Worm (Caenorhabditis elegans) whole organism, young adult: ENCODE measurements around the gene Y50E8A.12.

Source experiments
- B0261.1 ChIP-seq: sonication (generic microtip); optimal IDR thresholded peaks from 2 replicates; lab custom pipeline; 2016; ENCODE audit warnings: mild to moderate bottlenecking, missing genetic modification characterization, moderate library complexity, missing compliant biosample characterization
- C06A6.2 ChIP-seq: fragments of 200-800 bp; sonication (Bioruptor generic); conservative IDR thresholded peaks from 2 replicates; pipeline ENCODE4 v1.3.6; 2022; ENCODE audit warnings: missing genetic modification characterization, missing compliant biosample characterization
- C17E4.6 ChIP-seq: fragments of 200-800 bp; sonication (Bioruptor generic); IDR thresholded peaks from 2 replicates; pipeline ENCODE4 v1.3.6; 2022; ENCODE audit warnings: missing genetic modification reagents, missing genetic modification characterization, missing compliant biosample characterization
- F10E7.11 ChIP-seq: sonication (generic microtip); optimal IDR thresholded peaks from 2 replicates; lab custom pipeline; 2017; ENCODE audit warnings: mild to moderate bottlenecking, missing genetic modification characterization, moderate library complexity, missing compliant biosample characterization
- F23B12.7 ChIP-seq: sonication (generic microtip); optimal IDR thresholded peaks from 2 replicates; lab custom pipeline; 2017; ENCODE audit warnings: missing genetic modification characterization, mild to moderate bottlenecking, missing compliant biosample characterization, antibody characterized with exemption, moderate library complexity; ENCODE audit not compliant: insufficient read depth
- F52B5.7 ChIP-seq: sonication (generic microtip); optimal IDR thresholded peaks from 2 replicates; lab custom pipeline; 2016; ENCODE audit warnings: mild to moderate bottlenecking, missing genetic modification characterization, missing compliant biosample characterization
- K11D2.4 ChIP-seq: fragments of 200-800 bp; sonication (Bioruptor generic); IDR thresholded peaks from 2 replicates; pipeline ENCODE4 v1.3.6; 2022; ENCODE audit warnings: missing genetic modification reagents, missing genetic modification characterization, missing compliant biosample characterization
- Y53G8AR.9 ChIP-seq: fragments of 200-800 bp; sonication (Bioruptor generic); conservative IDR thresholded peaks from 2 replicates; pipeline ENCODE4 v1.3.6; 2022; ENCODE audit warnings: missing genetic modification reagents, missing genetic modification characterization, missing compliant biosample characterization
- Y67H2A.10 ChIP-seq: fragments of 200-800 bp; sonication (Bioruptor generic); conservative IDR thresholded peaks from 2 replicates; pipeline ENCODE4 v1.3.6; 2022; ENCODE audit warnings: missing genetic modification reagents, missing genetic modification characterization, missing compliant biosample characterization
- athp-1 ChIP-seq: sonication (generic microtip); optimal IDR thresholded peaks from 2 replicates; lab custom pipeline; 2017; ENCODE audit warnings: mild to moderate bottlenecking, missing genetic modification characterization, missing compliant biosample characterization
- attf-5 ChIP-seq: fragments of 200-800 bp; sonication (Bioruptor generic); optimal IDR thresholded peaks from 2 replicates; lab custom pipeline; 2018; ENCODE audit warnings: mild to moderate bottlenecking, missing genetic modification characterization, missing compliant biosample characterization
- bed-2 ChIP-seq: fragments of 200-800 bp; sonication (Bioruptor generic); IDR thresholded peaks from 2 replicates; pipeline ENCODE4 v1.3.6; 2022; ENCODE audit warnings: missing genetic modification reagents, missing genetic modification characterization, missing compliant biosample characterization
- cebp-2 ChIP-seq: fragments of 200-800 bp; sonication (Bioruptor generic); IDR thresholded peaks from 2 replicates; pipeline ENCODE4 v1.3.6; 2022; ENCODE audit warnings: missing genetic modification characterization, missing compliant biosample characterization
- ceh-58 ChIP-seq: fragments of 200-800 bp; sonication (Bioruptor generic); IDR thresholded peaks from 2 replicates; pipeline ENCODE4 v1.3.6; 2022; ENCODE audit warnings: missing genetic modification characterization, missing compliant biosample characterization
- die-1 ChIP-seq: sonication (generic microtip); optimal IDR thresholded peaks from 2 replicates; lab custom pipeline; 2016; ENCODE audit warnings: missing genotype, mild to moderate bottlenecking, missing genetic modification characterization, missing compliant biosample characterization
- dpl-1 ChIP-seq: fragments of 150-350 bp; optimal IDR thresholded peaks from 2 replicates; lab custom pipeline; 2014; ENCODE audit warnings: missing biosample characterization, missing genetic modification reagents, missing genetic modification characterization
- efl-1 ChIP-seq: fragments of 150-350 bp; optimal IDR thresholded peaks from 2 replicates; lab custom pipeline; 2014; ENCODE audit warnings: missing biosample characterization, missing genetic modification reagents, missing genetic modification characterization
- egrh-3 ChIP-seq: fragments of 200-800 bp; sonication (Bioruptor generic); IDR thresholded peaks from 2 replicates; pipeline ENCODE4 v1.3.6; 2022; ENCODE audit warnings: missing genetic modification reagents, missing genetic modification characterization, missing compliant biosample characterization
- gei-17 ChIP-seq: fragments of 200-800 bp; sonication (Bioruptor generic); optimal IDR thresholded peaks from 2 replicates; lab custom pipeline; 2018; ENCODE audit warnings: mild to moderate bottlenecking, missing genetic modification characterization, missing compliant biosample characterization
- him-1 ChIP-seq: sonication (generic microtip); optimal IDR thresholded peaks from 2 replicates; lab custom pipeline; 2016; ENCODE audit warnings: missing genotype, missing genetic modification reagents, missing genetic modification characterization, missing compliant biosample characterization
- hlh-12 ChIP-seq: sonication (generic microtip); optimal IDR thresholded peaks from 2 replicates; lab custom pipeline; 2016; ENCODE audit warnings: missing genetic modification characterization, missing compliant biosample characterization
- hlh-26 ChIP-seq: fragments of 200-800 bp; sonication (Bioruptor generic); conservative IDR thresholded peaks from 2 replicates; pipeline ENCODE4 v1.3.6; 2022; ENCODE audit warnings: missing genetic modification reagents, missing genetic modification characterization, missing compliant biosample characterization
- lag-1 ChIP-seq: fragments of 200-800 bp; sonication (Bioruptor generic); IDR thresholded peaks from 2 replicates; pipeline ENCODE4 v1.3.6; 2022; ENCODE audit warnings: missing genetic modification reagents, missing genetic modification characterization, missing compliant biosample characterization
- lin-40 ChIP-seq: sonication (generic microtip); optimal IDR thresholded peaks from 2 replicates; lab custom pipeline; 2016; ENCODE audit warnings: missing genetic modification characterization, mild to moderate bottlenecking, missing compliant biosample characterization, missing genotype, missing genetic modification reagents
- lir-1 ChIP-seq: fragments of 200-800 bp; sonication (Bioruptor generic); conservative IDR thresholded peaks from 2 replicates; pipeline ENCODE4 v1.3.6; 2022; ENCODE audit warnings: missing genetic modification reagents, missing genetic modification characterization, missing compliant biosample characterization
- lsy-27 ChIP-seq: sonication (generic microtip); optimal IDR thresholded peaks from 2 replicates; lab custom pipeline; 2017; ENCODE audit warnings: missing genetic modification characterization, mild to moderate bottlenecking, missing compliant biosample characterization, antibody characterized with exemption, missing genotype, borderline replicate concordance; ENCODE audit not compliant: insufficient read depth
- madf-10 ChIP-seq: sonication (generic microtip); optimal IDR thresholded peaks from 2 replicates; lab custom pipeline; 2016; ENCODE audit warnings: mild to moderate bottlenecking, missing genetic modification characterization, missing compliant biosample characterization
- madf-3 ChIP-seq: fragments of 200-800 bp; sonication (Bioruptor generic); IDR thresholded peaks from 2 replicates; pipeline ENCODE4 v1.3.6; 2022; ENCODE audit warnings: missing genetic modification reagents, missing genetic modification characterization, missing compliant biosample characterization
- madf-8 ChIP-seq: fragments of 200-800 bp; sonication (Bioruptor generic); conservative IDR thresholded peaks from 2 replicates; pipeline ENCODE4 v1.3.6; 2022; ENCODE audit warnings: missing genetic modification reagents, missing genetic modification characterization, missing compliant biosample characterization
- mcd-1 ChIP-seq: fragments of 200-800 bp; sonication (Bioruptor generic); IDR thresholded peaks from 2 replicates; pipeline ENCODE4 v1.3.6; 2022; ENCODE audit warnings: missing genetic modification reagents, missing genetic modification characterization, missing compliant biosample characterization
- mel-28 ChIP-seq: sonication (generic microtip); optimal IDR thresholded peaks from 2 replicates; lab custom pipeline; 2016; ENCODE audit warnings: borderline replicate concordance, mild to moderate bottlenecking, missing genetic modification characterization, missing compliant biosample characterization
- nfya-1 ChIP-seq: sonication (generic microtip); optimal IDR thresholded peaks from 2 replicates; lab custom pipeline; 2017; ENCODE audit warnings: antibody characterized with exemption, missing compliant biosample characterization, missing genetic modification characterization, borderline replicate concordance; ENCODE audit not compliant: insufficient read depth
- nfya-2 ChIP-seq: fragments of 200-800 bp; sonication (Bioruptor generic); IDR thresholded peaks from 2 replicates; pipeline ENCODE4 v1.3.6; 2022; ENCODE audit warnings: missing genetic modification reagents, missing genetic modification characterization, missing compliant biosample characterization
- nhr-90 ChIP-seq: sonication (generic microtip); optimal IDR thresholded peaks from 2 replicates; lab custom pipeline; 2016; ENCODE audit warnings: missing genotype, mild to moderate bottlenecking, missing genetic modification characterization, missing compliant biosample characterization
- snpc-4 ChIP-seq, 5 experiments: fragments of 150-350 bp in 1 of 5; sonication (generic microtip) in 4 of 5; optimal IDR thresholded peaks; 2 replicates each; lab custom pipeline; 2014 to 2018; ENCODE audit warnings: missing genetic modification characterization in 5 of 5, missing biosample characterization in 3 of 5, antibody characterized with exemption in 2 of 5, mild to moderate bottlenecking in 2 of 5, missing compliant biosample characterization in 2 of 5, missing genotype in 2 of 5, moderate library complexity in 2 of 5, missing genetic modification reagents in 1 of 5
- tbp1 ChIP-seq: fragments of 200-800 bp; sonication (Bioruptor generic); optimal IDR thresholded peaks from 2 replicates; lab custom pipeline; 2018; ENCODE audit warnings: mild to moderate bottlenecking, missing genetic modification characterization, missing compliant biosample characterization
- tbx-9 ChIP-seq: sonication (generic microtip); optimal IDR thresholded peaks from 2 replicates; lab custom pipeline; 2016; ENCODE audit warnings: borderline replicate concordance, missing genetic modification characterization, inconsistent platforms, missing compliant biosample characterization
- tlf-1 ChIP-seq: fragments of 200-800 bp; sonication (Bioruptor generic); optimal IDR thresholded peaks from 2 replicates; lab custom pipeline; 2018; ENCODE audit warnings: mild to moderate bottlenecking, missing genetic modification characterization, missing compliant biosample characterization
- zim-3 ChIP-seq: sonication (generic microtip); optimal IDR thresholded peaks from 2 replicates; lab custom pipeline; 2017; ENCODE audit warnings: mild to moderate bottlenecking, missing genetic modification characterization, moderate library complexity, missing compliant biosample characterization
- ztf-18 ChIP-seq: sonication (generic microtip); optimal IDR thresholded peaks from 2 replicates; lab custom pipeline; 2016; ENCODE audit warnings: missing genotype, mild to moderate bottlenecking, missing genetic modification characterization, missing compliant biosample characterization
- ztf-25 ChIP-seq: fragments of 200-800 bp; sonication (Bioruptor generic); IDR thresholded peaks from 2 replicates; pipeline ENCODE4 v1.3.6; 2022; ENCODE audit warnings: missing genetic modification reagents, missing genetic modification characterization, missing compliant biosample characterization
- ztf-26 ChIP-seq: sonication (generic microtip); optimal IDR thresholded peaks from 2 replicates; lab custom pipeline; 2017; ENCODE audit warnings: missing genetic modification characterization, missing compliant biosample characterization
- ztf-3 ChIP-seq: fragments of 200-800 bp; sonication (Bioruptor generic); optimal IDR thresholded peaks from 2 replicates; lab custom pipeline; 2018; ENCODE audit warnings: mild to moderate bottlenecking, missing genetic modification characterization, missing compliant biosample characterization

The Y50E8A.12 gene

ce11 chrV:14815500-14815899 is 31.5 kb upstream of the Y50E8A.12 start, which contains the start of gene rin-1:
TSS of gene rin-1 (minus strand) at chrV:14815600.
- no peak for TF ChIP-seq bed-2 (GFP tag; lab: Robert Waterston, UW)
- no peak for TF ChIP-seq tbp1 (GFP tag; lab: Kevin White, UChicago)
- TF ChIP-seq lir-1 (GFP tag; lab: Robert Waterston, UW): no peak
- no peak for TF ChIP-seq athp-1 (tag; lab: Kevin White, UChicago)
- TF ChIP-seq mel-28: no peak
- TF ChIP-seq lag-1 (GFP tag; lab: Robert Waterston, UW): no peak
- TF ChIP-seq madf-8 (GFP tag; lab: Robert Waterston, UW): no peak
- no peak for TF ChIP-seq C06A6.2 (GFP tag; lab: Robert Waterston, UW)
- TF ChIP-seq snpc-4 (GFP tag; optimal IDR thresholded peaks at IDR 0.05; lab: Kevin White, UChicago): no peak
- TF ChIP-seq snpc-4 (tag; optimal IDR thresholded peaks at IDR 0.05; lab: Kevin White, UChicago): no peak
- TF ChIP-seq K11D2.4: no peak

ce11 chrV:14813566-14813965 is 29.6 kb upstream of the Y50E8A.12 start:
- TF ChIP-seq K11D2.4 (no peak), Y53G8AR.9 (GFP tag; lab: Robert Waterston, UW) (no peak), attf-5 (GFP tag; lab: Kevin White, UChicago) (no peak), F23B12.7 (tag; lab: Kevin White, UChicago) (no peak), nfya-1 (tag; lab: Kevin White, UChicago) (no peak), B0261.1 (tag; lab: Kevin White, UChicago) (no peak), F10E7.11 (no peak), him-1 (tag; lab: Kevin White, UChicago) (no peak), C17E4.6 (GFP tag; lab: Robert Waterston, UW) (no peak), lsy-27 (tag; lab: Kevin White, UChicago) (no peak), cebp-2 (GFP tag; lab: Robert Waterston, UW) (no peak), gei-17 (no peak), ztf-25 (no peak), ztf-3 (GFP tag; lab: Kevin White, UChicago) (no peak), tbx-9 (tag; lab: Kevin White, UChicago) (no peak), zim-3 (tag; lab: Kevin White, UChicago) (no peak), tlf-1 (GFP tag; lab: Kevin White, UChicago) (no peak), hlh-26 (GFP tag; lab: Robert Waterston, UW) (no peak)

- TF ChIP-seq hlh-12 (tag; lab: Kevin White, UChicago) (no peak), Y67H2A.10 (GFP tag; lab: Robert Waterston, UW) (no peak), ceh-58 (GFP tag; lab: Robert Waterston, UW) (no peak), F52B5.7 (tag; lab: Kevin White, UChicago) (no peak), ztf-26 (tag; lab: Kevin White, UChicago) (no peak), F10E7.11 (no peak), C06A6.2 (GFP tag; lab: Robert Waterston, UW) (no peak), mcd-1 (GFP tag; lab: Robert Waterston, UW) (no peak), tbp1 (GFP tag; lab: Kevin White, UChicago) (no peak)
Observed at ce11 chrV:14806204-14806737, 22.3 kb upstream of the Y50E8A.12 start.

ce11 chrV:14800402-14800801 is 16.4 kb upstream of the Y50E8A.12 start:
- TF ChIP-seq efl-1 (GFP tag; lab: Kevin White, UChicago) (no peak), nfya-1 (tag; lab: Kevin White, UChicago) (no peak), egrh-3 (GFP tag; lab: Robert Waterston, UW) (no peak), dpl-1 (GFP tag; lab: Kevin White, UChicago) (no peak), lir-1 (GFP tag; lab: Robert Waterston, UW) (no peak), attf-5 (GFP tag; lab: Kevin White, UChicago) (no peak), nfya-2 (GFP tag; lab: Robert Waterston, UW) (no peak), ztf-18 (no peak), madf-3 (no peak), gei-17 (no peak), ztf-26 (tag; lab: Kevin White, UChicago) (no peak), lin-40 (no peak), nhr-90 (tag; lab: Kevin White, UChicago) (no peak), madf-10 (tag; lab: Kevin White, UChicago) (no peak), die-1 (tag; lab: Kevin White, UChicago) (no peak)
